Fruit fly (Drosophila melanogaster) whole organism, embryonic: Measurements from ENCODE around the gene AstC.

Source experiments
- Awh ChIP-seq: fragments of 200-800 bp; sonication (Bioruptor generic); IDR thresholded peaks from 2 replicates; pipeline ENCODE4, ENCODE4 v1.3.6; 2022; ENCODE audit warnings: missing biosample characterization, missing genetic modification characterization
- Bdp1 ChIP-seq: fragments of 200-800 bp; sonication (Bioruptor generic); optimal IDR thresholded peaks from 3 replicates; lab custom pipeline; 2016; ENCODE audit warnings: missing biosample characterization, missing genetic modification characterization
- CG1024 ChIP-seq: fragments of 200-800 bp; sonication (Bioruptor generic); IDR thresholded peaks from 2 replicates; pipeline ENCODE4 v1.3.6; 2022; ENCODE audit warnings: missing biosample characterization, missing genetic modification characterization
- CG11723 ChIP-seq: fragments of 200-800 bp; sonication (Bioruptor generic); optimal IDR thresholded peaks from 2 replicates; lab custom pipeline; 2017; ENCODE audit warnings: missing biosample characterization, mild to moderate bottlenecking, missing genetic modification characterization
- CG12219 ChIP-seq: fragments of 200-800 bp; sonication (Bioruptor generic); optimal IDR thresholded peaks from 3 replicates; lab custom pipeline; 2018; ENCODE audit warnings: missing biosample characterization, mild to moderate bottlenecking, missing genetic modification characterization
- CG14965 ChIP-seq: fragments of 200-800 bp; sonication (Bioruptor generic); optimal IDR thresholded peaks from 2 replicates; lab custom pipeline; 2016; ENCODE audit warnings: missing biosample characterization, missing genetic modification characterization, borderline replicate concordance
- CG15011 ChIP-seq: fragments of 200-800 bp; sonication (Bioruptor generic); optimal IDR thresholded peaks from 3 replicates; lab custom pipeline; 2018; ENCODE audit warnings: missing biosample characterization, mild to moderate bottlenecking, missing genetic modification characterization
- CG1529 ChIP-seq: fragments of 200-800 bp; sonication (Bioruptor generic); optimal IDR thresholded peaks from 3 replicates; lab custom pipeline; 2018; ENCODE audit warnings: missing biosample characterization, missing genetic modification characterization
- CG1603 ChIP-seq: fragments of 200-800 bp; sonication (Bioruptor generic); optimal IDR thresholded peaks from 2 replicates; lab custom pipeline; 2019; ENCODE audit warnings: missing biosample characterization, mild to moderate bottlenecking, missing genetic modification characterization, moderate library complexity
- CG17361 ChIP-seq: fragments of 200-800 bp; sonication (Bioruptor generic); IDR thresholded peaks from 3 replicates; pipeline ENCODE4 v1.3.6; 2022; ENCODE audit warnings: missing biosample characterization, missing genetic modification characterization
- CG18599 ChIP-seq: fragments of 200-800 bp; sonication (Bioruptor generic); optimal IDR thresholded peaks from 3 replicates; lab custom pipeline; 2017; ENCODE audit warnings: missing biosample characterization, missing genetic modification characterization, mild to moderate bottlenecking, moderate library complexity, missing genetic modification reagents
- CG2116 ChIP-seq: fragments of 200-800 bp; sonication (Bioruptor generic); optimal IDR thresholded peaks from 3 replicates; lab custom pipeline; 2018; ENCODE audit warnings: missing biosample characterization, mild to moderate bottlenecking, missing genetic modification characterization
- CG31365 ChIP-seq: fragments of 200-800 bp; sonication (Bioruptor generic); optimal IDR thresholded peaks from 2 replicates; lab custom pipeline; 2018; ENCODE audit warnings: missing biosample characterization, mild to moderate bottlenecking, missing genetic modification characterization
- CG3163 ChIP-seq: fragments of 200-800 bp; sonication (Bioruptor generic); optimal IDR thresholded peaks from 3 replicates; lab custom pipeline; 2016; ENCODE audit warnings: missing biosample characterization, missing genetic modification characterization
- CG4617 ChIP-seq: fragments of 200-800 bp; sonication (Bioruptor generic); optimal IDR thresholded peaks from 3 replicates; lab custom pipeline; 2016; ENCODE audit warnings: missing biosample characterization, missing genetic modification characterization, borderline replicate concordance
- CG4854 ChIP-seq: fragments of 200-800 bp; sonication (Bioruptor generic); optimal IDR thresholded peaks from 2 replicates; lab custom pipeline; 2016; ENCODE audit warnings: missing biosample characterization, missing genetic modification characterization, inconsistent platforms
- CG6272 ChIP-seq: fragments of 200-800 bp; sonication (Bioruptor generic); IDR thresholded peaks from 2 replicates; pipeline ENCODE4 v1.3.6; 2022; ENCODE audit warnings: missing biosample characterization, missing genetic modification characterization
- CG8765 ChIP-seq: fragments of 200-800 bp; sonication (Bioruptor generic); IDR thresholded peaks from 2 replicates; pipeline ENCODE4 v1.3.6; 2022; ENCODE audit warnings: missing biosample characterization, missing genetic modification characterization
- CG9797 ChIP-seq: fragments of 200-800 bp; sonication (Bioruptor generic); optimal IDR thresholded peaks from 3 replicates; lab custom pipeline; 2018; ENCODE audit warnings: missing biosample characterization, mild to moderate bottlenecking, missing genetic modification characterization
- CrebB ChIP-seq: fragments of 200-800 bp; sonication (Bioruptor generic); optimal IDR thresholded peaks from 3 replicates; lab custom pipeline; 2018; ENCODE audit warnings: missing biosample characterization, mild to moderate bottlenecking, missing genetic modification characterization
- D19B ChIP-seq: fragments of 200-800 bp; sonication (Bioruptor generic); optimal IDR thresholded peaks from 2 replicates; lab custom pipeline; 2017; ENCODE audit warnings: missing biosample characterization, mild to moderate bottlenecking, missing genetic modification characterization
- Dad ChIP-seq: fragments of 200-800 bp; sonication (Bioruptor generic); optimal IDR thresholded peaks from 3 replicates; lab custom pipeline; 2016; ENCODE audit warnings: missing biosample characterization, missing genetic modification characterization
- Doc2 ChIP-seq: fragments of 200-800 bp; sonication (Bioruptor generic); IDR thresholded peaks from 2 replicates; pipeline ENCODE4 v1.3.6; 2022; ENCODE audit warnings: missing biosample characterization, missing genetic modification characterization
- Dref ChIP-seq: fragments of 200-800 bp; sonication (Bioruptor generic); IDR thresholded peaks from 2 replicates; pipeline ENCODE4 v1.3.6; 2022; ENCODE audit warnings: missing biosample characterization, missing genetic modification characterization
- Hand ChIP-seq: fragments of 200-800 bp; sonication (Bioruptor generic); optimal IDR thresholded peaks from 2 replicates; lab custom pipeline; 2017; ENCODE audit warnings: mild to moderate bottlenecking, missing biosample characterization, missing genetic modification reagents, missing genetic modification characterization
- Hr78 ChIP-seq, 2 experiments: fragments of 200-800 bp in 1 of 2; fragments of >200 bp in 1 of 2; sonication (Bioruptor generic) in 1 of 2; optimal IDR thresholded peaks; 2 replicates each; lab custom pipeline; 2017 to 2019; ENCODE audit warnings: missing biosample characterization in 2 of 2, missing genetic modification characterization in 2 of 2, mild to moderate bottlenecking in 1 of 2, moderate library complexity in 1 of 2
- Kr ChIP-seq: fragments of 200-800 bp; sonication (Bioruptor generic); optimal IDR thresholded peaks from 2 replicates; lab custom pipeline; 2017; ENCODE audit warnings: missing biosample characterization, mild to moderate bottlenecking, missing genetic modification characterization
- MESR4 ChIP-seq: fragments of 200-800 bp; sonication (Bioruptor generic); optimal IDR thresholded peaks from 2 replicates; lab custom pipeline; 2018; ENCODE audit warnings: missing biosample characterization, mild to moderate bottlenecking, missing genetic modification characterization, moderate library complexity
- NC2α ChIP-seq: fragments of 200-800 bp; sonication (Bioruptor generic); optimal IDR thresholded peaks from 2 replicates; lab custom pipeline; 2016; ENCODE audit warnings: missing biosample characterization, missing genetic modification characterization
- Nf-YC ChIP-seq: fragments of 200-800 bp; optimal IDR thresholded peaks from 3 replicates; lab custom pipeline; 2019; ENCODE audit warnings: missing biosample characterization, mild to moderate bottlenecking, missing genetic modification characterization, moderate library complexity
- Oli ChIP-seq: fragments of 200-800 bp; sonication (Bioruptor generic); optimal IDR thresholded peaks from 2 replicates; lab custom pipeline; 2018; ENCODE audit warnings: missing biosample characterization, mild to moderate bottlenecking, missing genetic modification characterization, moderate library complexity
- Optix ChIP-seq: fragments of 200-800 bp; sonication (Bioruptor generic); IDR thresholded peaks from 3 replicates; pipeline ENCODE4 v1.3.6; 2022; ENCODE audit warnings: missing biosample characterization, missing genetic modification characterization
- Pdp1 ChIP-seq, 2 experiments: fragments of 200-800 bp; sonication (Bioruptor generic); optimal IDR thresholded peaks; 3 replicates each; lab custom pipeline; 2016; ENCODE audit warnings: missing biosample characterization in 2 of 2, missing genetic modification characterization in 2 of 2, mild to moderate bottlenecking in 1 of 2, moderate library complexity in 1 of 2
- Sin3A ChIP-seq: fragments of >200 bp; optimal IDR thresholded peaks from 2 replicates; lab custom pipeline; 2018
- ase ChIP-seq: fragments of 200-800 bp; sonication (Bioruptor generic); IDR thresholded peaks from 3 replicates; pipeline ENCODE4 v1.3.6; 2022; ENCODE audit warnings: missing biosample characterization, missing genetic modification characterization
- ash1 ChIP-seq: fragments of 200-800 bp; sonication (Bioruptor generic); optimal IDR thresholded peaks from 2 replicates; lab custom pipeline; 2018; ENCODE audit warnings: missing biosample characterization, mild to moderate bottlenecking, missing genetic modification characterization
- bigmax ChIP-seq: fragments of 200-800 bp; sonication (Bioruptor generic); optimal IDR thresholded peaks from 2 replicates; lab custom pipeline; 2018; ENCODE audit warnings: missing biosample characterization, mild to moderate bottlenecking, missing genetic modification characterization
- chm ChIP-seq: fragments of 200-800 bp; sonication (Bioruptor generic); IDR thresholded peaks from 2 replicates; pipeline ENCODE4 v1.3.6; 2022; ENCODE audit warnings: missing biosample characterization, missing genetic modification characterization
- croc ChIP-seq: fragments of 200-800 bp; sonication (Bioruptor generic); conservative IDR thresholded peaks from 3 replicates; pipeline ENCODE4 v1.3.6; 2022; ENCODE audit warnings: missing biosample characterization, missing genetic modification characterization
- crp ChIP-seq, 2 experiments: fragments of 200-800 bp; sonication (Bioruptor generic); optimal IDR thresholded peaks; 2 replicates in 1 of 2; 3 replicates in 1 of 2; lab custom pipeline; 2017; ENCODE audit warnings: missing biosample characterization in 2 of 2, missing genetic modification characterization in 2 of 2, mild to moderate bottlenecking in 1 of 2, moderate library complexity in 1 of 2
- eyg ChIP-seq: fragments of 200-800 bp; sonication (Bioruptor generic); optimal IDR thresholded peaks from 3 replicates; lab custom pipeline; 2016; ENCODE audit warnings: missing biosample characterization, missing genetic modification characterization
- fd96Cb ChIP-seq: fragments of 200-800 bp; sonication (Bioruptor generic); optimal IDR thresholded peaks from 2 replicates; lab custom pipeline; 2018; ENCODE audit warnings: missing biosample characterization, mild to moderate bottlenecking, missing genetic modification characterization, moderate library complexity
- gt ChIP-seq: fragments of 200-800 bp; sonication (Bioruptor generic); IDR thresholded peaks from 2 replicates; pipeline ENCODE4 v1.3.6; 2022; ENCODE audit warnings: missing biosample characterization, missing genetic modification characterization
- kay ChIP-seq: fragments of 200-800 bp; sonication (Bioruptor generic); optimal IDR thresholded peaks from 2 replicates; lab custom pipeline; 2016; ENCODE audit warnings: missing biosample characterization, missing genetic modification characterization
- lola ChIP-seq, 3 experiments: fragments of >200 bp in 2 of 3; fragments of 200-800 bp in 1 of 3; sonication (Bioruptor generic) in 1 of 3; optimal IDR thresholded peaks; 2 replicates each; lab custom pipeline; 2017 to 2019; ENCODE audit warnings: missing biosample characterization in 3 of 3, missing genetic modification characterization in 3 of 3, mild to moderate bottlenecking in 1 of 3, moderate library complexity in 1 of 3
- peb ChIP-seq: fragments of 200-800 bp; sonication (Bioruptor generic); IDR thresholded peaks from 2 replicates; pipeline ENCODE4 v1.3.6; 2022; ENCODE audit warnings: missing biosample characterization, missing genetic modification characterization
- repo ChIP-seq: fragments of 200-800 bp; sonication (Bioruptor generic); optimal IDR thresholded peaks from 2 replicates; lab custom pipeline; 2016; ENCODE audit warnings: missing biosample characterization, missing genetic modification characterization
- stc ChIP-seq: fragments of 200-800 bp; sonication (Bioruptor generic); IDR thresholded peaks from 2 replicates; pipeline ENCODE4 v1.3.6; 2022; ENCODE audit warnings: missing biosample characterization, missing genetic modification characterization
- trh ChIP-seq: fragments of 200-800 bp; sonication (Bioruptor generic); optimal IDR thresholded peaks from 2 replicates; lab custom pipeline; 2016; ENCODE audit warnings: missing biosample characterization, missing genetic modification characterization
- usp ChIP-seq: fragments of >200 bp; optimal IDR thresholded peaks from 2 replicates; lab custom pipeline; 2017; ENCODE audit warnings: missing biosample characterization, missing genetic modification characterization

Gene AstC

dm6 chr2L:11065106-11065878 lies 15.9 kb downstream of the AstC start (continued):
- no peak for TF ChIP-seq ash1 (GFP tag; lab: Kevin White, UChicago)
- TF ChIP-seq CG15011 (GFP tag; lab: Kevin White, UChicago): peak; percentile 16
- TF ChIP-seq CG11723 (GFP tag; lab: Kevin White, UChicago): no peak
- no peak for TF ChIP-seq trh (GFP tag; lab: Kevin White, UChicago)
- no peak for TF ChIP-seq bigmax (GFP tag; lab: Kevin White, UChicago)
- no peak for TF ChIP-seq CG1024 (GFP tag; lab: Robert Waterston, UW)
- TF ChIP-seq Pdp1 (GFP tag; optimal IDR thresholded peaks at IDR 0.05; lab: Kevin White, UChicago): no peak
- no peak for TF ChIP-seq Dad
- TF ChIP-seq crp (GFP tag; optimal IDR thresholded peaks at IDR 0.05; lab: Kevin White, UChicago): no peak
- no peak for TF ChIP-seq Optix (GFP tag; lab: Robert Waterston, UW)
- TF ChIP-seq CG12219 (GFP tag; lab: Kevin White, UChicago): no peak
- TF ChIP-seq peb (GFP tag; lab: Robert Waterston, UW): no peak
- TF ChIP-seq lola (GFP tag; optimal IDR thresholded peaks at IDR 0.05; lab: Kevin White, UChicago): no peak
- no peak for TF ChIP-seq Awh
- no peak for TF ChIP-seq Nf-YC (tag; lab: Kevin White, UChicago)
- no peak for TF ChIP-seq Dref
- no peak for TF ChIP-seq Doc2 (GFP tag; lab: Robert Waterston, UW)
- no peak for TF ChIP-seq CG4854 (GFP tag; lab: Kevin White, UChicago)
- TF ChIP-seq repo (GFP tag; lab: Kevin White, UChicago): no peak
- no peak for TF ChIP-seq CG1603
- TF ChIP-seq D19B (GFP tag; lab: Kevin White, UChicago): peak; percentile 33
- no peak for TF ChIP-seq Hr78 (GFP tag; optimal IDR thresholded peaks at IDR 0.05; lab: Kevin White, UChicago)
- no peak for TF ChIP-seq Bdp1 (GFP tag; lab: Kevin White, UChicago)
- 0 out of 2 replicates have a peak, but pooled peaks have one; percentile 20 for TF ChIP-seq CG8765 (GFP tag; lab: Robert Waterston, UW)
- TF ChIP-seq CG3163 (GFP tag; lab: Kevin White, UChicago): no peak
- TF ChIP-seq CG17361 (GFP tag; lab: Robert Waterston, UW): peak; percentile 48; the same call in 2 of the 3 replicates
- TF ChIP-seq Kr (GFP tag; lab: Kevin White, UChicago): no peak
- peak; percentile 18 for TF ChIP-seq Oli (tag; lab: Kevin White, UChicago)
- TF ChIP-seq CG1529 (GFP tag; lab: Kevin White, UChicago): no peak
- no peak for TF ChIP-seq NC2α (GFP tag; lab: Kevin White, UChicago)
- TF ChIP-seq chm (GFP tag; lab: Robert Waterston, UW): no peak
- TF ChIP-seq kay: no peak
- TF ChIP-seq CG31365 (tag; lab: Kevin White, UChicago): no peak
- no peak for TF ChIP-seq CG14965 (GFP tag; lab: Kevin White, UChicago)
- no peak for TF ChIP-seq CrebB (tag; lab: Kevin White, UChicago)
- no peak for TF ChIP-seq stc (GFP tag; lab: Robert Waterston, UW)
- no peak for TF ChIP-seq CG4617 (GFP tag; lab: Kevin White, UChicago)
- TF ChIP-seq gt: no peak
- TF ChIP-seq Sin3A (lab: Kevin White, UChicago): no peak
- TF ChIP-seq CG6272: no peak
- no peak for TF ChIP-seq CG9797 (GFP tag; lab: Kevin White, UChicago)
- TF ChIP-seq CG18599: peak; percentile 71
- TF ChIP-seq MESR4 (GFP tag; lab: Kevin White, UChicago): no peak
- TF ChIP-seq fd96Cb: no peak
- TF ChIP-seq usp (GFP tag; lab: Kevin White, UChicago): no peak
- TF ChIP-seq CG2116: no peak
- TF ChIP-seq Hand (GFP tag; lab: Kevin White, UChicago): peak; percentile 43
- TF ChIP-seq eyg (GFP tag; lab: Kevin White, UChicago): no peak
- TF ChIP-seq ase (GFP tag; lab: Robert Waterston, UW): no peak
- no peak for TF ChIP-seq croc
